Worm (Caenorhabditis elegans) whole organism, L1 larva: ENCODE measurements around the gene T25B9.12.

Experiments
- C34B4.2 ChIP-seq: sonication (generic microtip); optimal IDR thresholded peaks from 2 replicates; lab custom pipeline; 2017; ENCODE audit warnings: mild to moderate bottlenecking, missing genetic modification characterization, missing compliant biosample characterization
- aly-2 ChIP-seq: fragments of 150-350 bp; optimal IDR thresholded peaks from 2 replicates; lab custom pipeline; 2014; ENCODE audit warnings: missing biosample characterization, missing genetic modification characterization
- blmp-1 ChIP-seq: fragments of 150-350 bp; optimal IDR thresholded peaks from 2 replicates; lab custom pipeline; 2014; ENCODE audit warnings: missing biosample characterization, missing genetic modification characterization
- ceh-88 ChIP-seq: fragments of 200-800 bp; sonication (Bioruptor generic); IDR thresholded peaks from 2 replicates; pipeline ENCODE4 v1.3.6; 2022; ENCODE audit warnings: missing genetic modification characterization, missing compliant biosample characterization
- ces-1 ChIP-seq: fragments of 150-350 bp; optimal IDR thresholded peaks from 2 replicates; lab custom pipeline; 2014; ENCODE audit warnings: missing biosample characterization, missing genetic modification reagents, missing genetic modification characterization
- dsc-1 ChIP-seq: sonication (generic microtip); optimal IDR thresholded peaks from 2 replicates; lab custom pipeline; 2016; ENCODE audit warnings: mild to moderate bottlenecking, missing genetic modification characterization, missing compliant biosample characterization
- egl-27 ChIP-seq, 2 experiments: fragments of 150-350 bp in 1 of 2; sonication (generic microtip); optimal IDR thresholded peaks; 3 replicates each; lab custom pipeline; 2017 to 2018; ENCODE audit warnings: missing biosample characterization in 2 of 2, missing genetic modification characterization in 2 of 2, missing genetic modification reagents in 2 of 2
- elt-2 ChIP-seq: sonication (generic microtip); optimal IDR thresholded peaks from 2 replicates; lab custom pipeline; 2016; ENCODE audit warnings: missing genetic modification characterization, mild to moderate bottlenecking, inconsistent platforms, missing compliant biosample characterization, missing genetic modification reagents
- fkh-10 ChIP-seq: sonication (generic microtip); optimal IDR thresholded peaks from 2 replicates; lab custom pipeline; 2017; ENCODE audit warnings: missing biosample characterization, missing genetic modification reagents, missing genetic modification characterization
- fkh-4 ChIP-seq: sonication (generic microtip); optimal IDR thresholded peaks from 2 replicates; lab custom pipeline; 2016; ENCODE audit warnings: missing compliant biosample characterization, missing genetic modification characterization, borderline replicate concordance
- fkh-8 ChIP-seq: sonication (generic microtip); optimal IDR thresholded peaks from 2 replicates; lab custom pipeline; 2016; ENCODE audit warnings: mild to moderate bottlenecking, missing genetic modification characterization, missing compliant biosample characterization
- fos-1 ChIP-seq: fragments of 150-350 bp; optimal IDR thresholded peaks from 2 replicates; lab custom pipeline; 2014; ENCODE audit warnings: missing biosample characterization, missing genetic modification characterization
- grh-1 ChIP-seq: fragments of 200-800 bp; sonication (Bioruptor generic); IDR thresholded peaks from 2 replicates; pipeline ENCODE4 v1.3.6; 2022; ENCODE audit warnings: missing genetic modification reagents, missing genetic modification characterization, missing compliant biosample characterization
- hlh-17 ChIP-seq: fragments of 200-800 bp; sonication (Bioruptor generic); optimal IDR thresholded peaks from 2 replicates; lab custom pipeline; 2018; ENCODE audit warnings: missing genetic modification characterization, mild to moderate bottlenecking, missing compliant biosample characterization, moderate library complexity, borderline replicate concordance
- hlh-4 ChIP-seq: sonication (generic microtip); optimal IDR thresholded peaks from 2 replicates; lab custom pipeline; 2016; ENCODE audit warnings: mild to moderate bottlenecking, missing genetic modification characterization, missing compliant biosample characterization
- jun-1 ChIP-seq: fragments of 150-350 bp; optimal IDR thresholded peaks from 2 replicates; lab custom pipeline; 2014; ENCODE audit warnings: missing biosample characterization, missing genetic modification reagents, missing genetic modification characterization
- lin-14 ChIP-seq: fragments of 200-800 bp; sonication (Bioruptor generic); optimal IDR thresholded peaks from 2 replicates; lab custom pipeline; 2018; ENCODE audit warnings: mild to moderate bottlenecking, missing genetic modification characterization, moderate library complexity, missing compliant biosample characterization
- lin-15B ChIP-seq: fragments of 150-350 bp; sonication (generic microtip); optimal IDR thresholded peaks from 3 replicates; lab custom pipeline; 2014; ENCODE audit warnings: missing biosample characterization, missing genetic modification characterization
- lin-39 ChIP-seq: fragments of 150-350 bp; optimal IDR thresholded peaks from 2 replicates; lab custom pipeline; 2014; ENCODE audit warnings: missing biosample characterization, missing genetic modification reagents, missing genetic modification characterization
- lsy-2 ChIP-seq, 2 experiments: fragments of 150-350 bp; optimal IDR thresholded peaks; 2 replicates each; lab custom pipeline; 2014; ENCODE audit warnings: missing biosample characterization in 2 of 2, missing genetic modification characterization in 2 of 2
- mdl-1 ChIP-seq, 2 experiments: fragments of 150-350 bp; optimal IDR thresholded peaks; 2 replicates each; lab custom pipeline; 2014 to 2017; ENCODE audit warnings: missing biosample characterization in 2 of 2, missing genetic modification characterization in 2 of 2, inconsistent platforms in 1 of 2
- mef-2 ChIP-seq: fragments of 150-350 bp; optimal IDR thresholded peaks from 2 replicates; lab custom pipeline; 2014; ENCODE audit warnings: missing biosample characterization, missing genetic modification characterization
- nhr-12 ChIP-seq: sonication (generic microtip); optimal IDR thresholded peaks from 2 replicates; lab custom pipeline; 2017; ENCODE audit warnings: missing biosample characterization, missing genetic modification characterization
- nhr-28 ChIP-seq: fragments of 150-350 bp; optimal IDR thresholded peaks from 2 replicates; lab custom pipeline; 2014; ENCODE audit warnings: missing biosample characterization, missing genetic modification characterization
- nhr-84 ChIP-seq: sonication (generic microtip); optimal IDR thresholded peaks from 2 replicates; lab custom pipeline; 2017; ENCODE audit warnings: missing biosample characterization, missing genetic modification characterization
- nhr-85 ChIP-seq: sonication (generic microtip); peaks from one replicate; lab custom pipeline; 2016; ENCODE audit warnings: missing genetic modification characterization, inconsistent platforms, missing compliant biosample characterization
- nhr-90 ChIP-seq: sonication (generic microtip); optimal IDR thresholded peaks from 2 replicates; lab custom pipeline; 2016; ENCODE audit warnings: mild to moderate bottlenecking, missing genetic modification characterization, missing compliant biosample characterization; ENCODE audit not compliant: poor library complexity
- pag-3 ChIP-seq: sonication (generic microtip); optimal IDR thresholded peaks from 2 replicates; lab custom pipeline; 2017; ENCODE audit warnings: missing genetic modification characterization, mild to moderate bottlenecking, missing compliant biosample characterization, antibody characterized with exemption, borderline replicate concordance; ENCODE audit not compliant: insufficient read depth
- pax-3 ChIP-seq: fragments of 200-800 bp; sonication (Bioruptor generic); optimal IDR thresholded peaks from 2 replicates; lab custom pipeline; 2018; ENCODE audit warnings: mild to moderate bottlenecking, missing genetic modification characterization, moderate library complexity, missing compliant biosample characterization
- snu-23 ChIP-seq: sonication (generic microtip); optimal IDR thresholded peaks from 2 replicates; lab custom pipeline; 2016; ENCODE audit warnings: missing genetic modification characterization, missing compliant biosample characterization
- sox-4 ChIP-seq: sonication (generic microtip); optimal IDR thresholded peaks from 2 replicates; lab custom pipeline; 2016; ENCODE audit warnings: missing genetic modification characterization, missing compliant biosample characterization
- sptf-1 ChIP-seq: fragments of 150-350 bp; optimal IDR thresholded peaks from 2 replicates; lab custom pipeline; 2014; ENCODE audit warnings: missing biosample characterization, missing genetic modification characterization
- sup-37 ChIP-seq: fragments of 200-800 bp; sonication (Bioruptor generic); optimal IDR thresholded peaks from 2 replicates; lab custom pipeline; 2018; ENCODE audit warnings: mild to moderate bottlenecking, missing genetic modification characterization, missing compliant biosample characterization
- swsn-7 ChIP-seq: sonication (generic microtip); optimal IDR thresholded peaks from 2 replicates; lab custom pipeline; 2016; ENCODE audit warnings: missing genetic modification characterization, missing compliant biosample characterization
- unc-130 ChIP-seq: fragments of 150-350 bp; optimal IDR thresholded peaks from 2 replicates; lab custom pipeline; 2017; ENCODE audit warnings: missing biosample characterization, missing genetic modification characterization, inconsistent platforms
- unc-62 ChIP-seq: fragments of 150-350 bp; optimal IDR thresholded peaks from 2 replicates; lab custom pipeline; 2014; ENCODE audit warnings: missing biosample characterization, missing genetic modification reagents, missing genetic modification characterization
- unc-86 ChIP-seq: sonication (generic microtip); optimal IDR thresholded peaks from 2 replicates; lab custom pipeline; 2016; ENCODE audit warnings: missing genetic modification characterization, missing compliant biosample characterization
- unc-98 ChIP-seq: fragments of 200-800 bp; sonication (Bioruptor generic); IDR thresholded peaks from 2 replicates; pipeline ENCODE4 v1.3.6; 2022; ENCODE audit warnings: missing genetic modification characterization, missing compliant biosample characterization
- vab-15 ChIP-seq: sonication (generic microtip); optimal IDR thresholded peaks from 2 replicates; lab custom pipeline; 2017; ENCODE audit warnings: missing genotype, mild to moderate bottlenecking, missing genetic modification characterization, missing compliant biosample characterization

The T25B9.12 gene

DNA sequence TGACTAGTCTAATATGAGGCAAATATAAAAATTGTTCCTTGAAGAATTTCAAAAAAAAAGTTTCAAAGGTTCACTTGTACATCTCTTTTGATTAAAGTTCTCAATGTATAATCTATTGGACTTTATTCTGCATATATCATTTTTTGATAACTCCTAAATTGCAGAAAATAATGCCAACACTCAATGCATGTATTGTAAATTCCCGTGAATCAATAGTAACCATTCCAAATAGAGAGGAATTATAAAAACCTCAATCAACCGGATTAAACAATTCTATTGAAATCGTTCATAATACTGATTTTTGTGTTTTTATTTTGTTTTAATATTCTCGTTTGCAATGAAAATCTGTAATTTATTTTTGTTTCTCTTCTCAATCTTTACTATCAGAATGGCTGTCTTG is at the start of gene T25B9.12:
T25B9.12 (plus strand) TSS at position 301 of the 400 bp plus-strand sequence.
- TF ChIP-seq unc-130, result no peak
- no peak for TF ChIP-seq lin-14 (GFP tag; lab: Kevin White, UChicago)
- no peak for TF ChIP-seq vab-15
- no peak for TF ChIP-seq nhr-90 (tag; lab: Kevin White, UChicago)
- no peak for TF ChIP-seq sptf-1 (tag; lab: Kevin White, UChicago)
- no peak for TF ChIP-seq fkh-4 (tag; lab: Kevin White, UChicago)
- TF ChIP-seq nhr-28, result no peak
- no peak for TF ChIP-seq ceh-88 (GFP tag; lab: Robert Waterston, UW)
- TF ChIP-seq egl-27 (tag; optimal IDR thresholded peaks at IDR 0.05; lab: Kevin White, UChicago), result no peak
- no peak for TF ChIP-seq swsn-7 (tag; lab: Kevin White, UChicago)
- TF ChIP-seq, all 84 proteins: peak for 0

DNA sequence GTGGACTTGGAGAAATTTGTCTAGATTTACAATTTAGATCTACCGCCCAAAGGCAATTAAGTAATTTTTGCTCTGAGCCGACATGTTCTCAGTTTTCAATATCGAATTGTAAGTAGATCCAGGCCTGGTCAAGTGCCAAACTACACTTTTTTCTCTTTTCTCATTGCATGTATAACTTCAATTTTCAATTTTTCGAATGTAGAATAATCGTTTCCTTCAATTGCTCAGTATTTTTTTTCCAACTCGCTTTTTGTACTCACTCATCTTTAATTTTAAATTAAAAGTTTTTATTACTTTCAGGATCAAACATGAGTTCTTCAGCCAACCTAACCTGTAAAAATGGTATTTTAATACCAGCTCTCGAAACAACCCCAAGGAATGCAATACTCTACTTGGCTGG is 48.8 kb upstream of the T25B9.12 start, which contains the start of gene ncx-3:
ncx-3 (plus strand) TSS at position 301 of the 400 bp plus-strand sequence.
- TF ChIP-seq sox-4 (tag; lab: Kevin White, UChicago) (no peak), elt-2 (no peak), mef-2 (no peak), unc-86 (tag; lab: Kevin White, UChicago) (no peak), lin-14 (GFP tag; lab: Kevin White, UChicago) (no peak), nhr-12 (tag; lab: Kevin White, UChicago) (no peak), ceh-88 (GFP tag; lab: Robert Waterston, UW) (no peak), dsc-1 (no peak), pag-3 (tag; lab: Kevin White, UChicago) (no peak), nhr-85 (tag; lab: Kevin White, UChicago) (no peak), lin-15B (tag; lab: Kevin White, UChicago) (no peak), nhr-28 (no peak), fkh-4 (tag; lab: Kevin White, UChicago) (no peak), jun-1 (no peak), hlh-4 (no peak), ces-1 (GFP tag; lab: Kevin White, UChicago) (no peak), fos-1 (no peak), nhr-90 (tag; lab: Kevin White, UChicago) (no peak)
- TF ChIP-seq, all 84 proteins: peak for 0

DNA sequence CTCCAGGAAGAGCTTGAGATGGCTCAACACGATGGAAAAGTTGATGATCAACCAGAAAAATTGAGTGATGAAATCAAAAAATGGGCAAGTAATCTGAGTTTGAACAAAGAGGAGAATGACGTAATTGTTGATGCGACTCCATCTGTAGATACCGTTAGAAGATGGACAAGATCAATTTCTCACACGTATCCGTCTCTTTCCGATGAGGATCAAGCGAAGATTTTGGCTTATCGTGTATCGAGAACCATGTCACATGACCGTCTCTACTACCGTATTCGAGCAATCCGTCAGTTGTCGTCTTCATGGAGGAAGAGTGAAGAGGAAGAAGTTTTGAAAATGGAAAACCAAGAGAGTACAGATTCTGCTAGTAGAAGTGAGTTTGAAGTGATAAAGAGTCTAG is 47.1 kb upstream of the T25B9.12 start:
- TF ChIP-seq blmp-1 (tag; lab: Kevin White, UChicago), result peak; percentile 51
- no peak for TF ChIP-seq sup-37 (GFP tag; lab: Kevin White, UChicago)
- TF ChIP-seq, all 84 proteins: peak for 1

DNA sequence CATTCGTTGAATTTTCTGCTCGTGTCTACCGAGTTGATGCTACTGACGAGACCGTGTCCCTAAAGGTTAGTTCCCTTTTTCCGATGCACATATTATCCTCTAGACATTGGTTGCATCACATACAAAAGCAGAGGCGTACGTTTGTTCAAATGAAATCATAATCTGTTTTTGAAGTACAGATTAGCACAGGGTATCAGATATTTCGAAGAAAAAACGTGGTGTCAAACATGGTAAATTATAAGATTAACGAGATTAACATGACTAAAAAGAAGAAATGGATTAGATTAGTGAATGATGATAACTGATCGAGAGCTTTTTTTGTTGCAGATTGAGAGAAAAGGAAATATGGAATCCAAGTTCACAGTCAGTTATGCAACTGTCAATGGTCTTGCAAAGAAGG is 46.3 kb upstream of the T25B9.12 start:
- TF ChIP-seq fkh-10 (GFP tag; lab: Kevin White, UChicago), result no peak
- no peak for TF ChIP-seq hlh-17
- peak; percentile 84 for TF ChIP-seq dsc-1
- no peak for TF ChIP-seq sptf-1 (tag; lab: Kevin White, UChicago)
- no peak for TF ChIP-seq mdl-1 (tag; optimal IDR thresholded peaks at IDR 0.05; lab: Kevin White, UChicago)
- no peak for TF ChIP-seq lin-39
- no peak for TF ChIP-seq grh-1
- peak; percentile 19 for TF ChIP-seq fkh-8 (tag; lab: Kevin White, UChicago)
- TF ChIP-seq aly-2, result no peak
- no peak for TF ChIP-seq pag-3 (tag; lab: Kevin White, UChicago)
- TF ChIP-seq pax-3 (tag; lab: Kevin White, UChicago), result peak; percentile 67
- no peak for TF ChIP-seq snu-23
- no peak for TF ChIP-seq lsy-2 (tag; optimal IDR thresholded peaks at IDR 0.05; lab: Kevin White, UChicago)
- no peak for TF ChIP-seq unc-62
- TF ChIP-seq egl-27 (tag; optimal IDR thresholded peaks at IDR 0.05; lab: Kevin White, UChicago), result no peak
- no peak for TF ChIP-seq nhr-84 (tag; lab: Kevin White, UChicago)
- TF ChIP-seq unc-98 (GFP tag; lab: Robert Waterston, UW), result no peak
- no peak for TF ChIP-seq C34B4.2
